Fruit fly (Drosophila melanogaster) whole organism, embryonic: ENCODE data around the gene CG15414.

Source experiments
- Aef1 ChIP-seq: fragments of 200-800 bp; sonication (Bioruptor generic); IDR thresholded peaks from 3 replicates; pipeline ENCODE4 v1.3.6; 2022; ENCODE audit warnings: missing biosample characterization, missing genetic modification characterization
- CG1024 ChIP-seq: fragments of 200-800 bp; sonication (Bioruptor generic); IDR thresholded peaks from 2 replicates; pipeline ENCODE4 v1.3.6; 2022; ENCODE audit warnings: missing biosample characterization, missing genetic modification characterization
- CG10274 ChIP-seq: fragments of 200-800 bp; sonication (Bioruptor generic); optimal IDR thresholded peaks from 3 replicates; lab custom pipeline; 2017; ENCODE audit warnings: missing biosample characterization, mild to moderate bottlenecking, missing genetic modification characterization
- CG12659 ChIP-seq: fragments of 200-800 bp; sonication (Bioruptor generic); optimal IDR thresholded peaks from 3 replicates; lab custom pipeline; 2017; ENCODE audit warnings: mild to moderate bottlenecking, missing biosample characterization, missing genetic modification reagents, missing genetic modification characterization
- CG12744 ChIP-seq: fragments of 200-800 bp; sonication (Bioruptor generic); optimal IDR thresholded peaks from 2 replicates; lab custom pipeline; 2016; ENCODE audit warnings: missing biosample characterization, missing genetic modification characterization
- CG14014 ChIP-seq: fragments of 200-800 bp; sonication (Bioruptor generic); IDR thresholded peaks from 2 replicates; pipeline ENCODE4 v1.3.6; 2022; ENCODE audit warnings: missing biosample characterization, missing genetic modification characterization
- CG14050 ChIP-seq: fragments of 200-800 bp; sonication (Bioruptor generic); IDR thresholded peaks from 3 replicates; pipeline ENCODE4 v1.3.6; 2022; ENCODE audit warnings: missing biosample characterization, missing genetic modification characterization
- CG17361 ChIP-seq: fragments of 200-800 bp; sonication (Bioruptor generic); IDR thresholded peaks from 3 replicates; pipeline ENCODE4 v1.3.6; 2022; ENCODE audit warnings: missing biosample characterization, missing genetic modification characterization
- CG17568 ChIP-seq: fragments of 200-800 bp; sonication (Bioruptor generic); optimal IDR thresholded peaks from 2 replicates; lab custom pipeline; 2018; ENCODE audit warnings: missing biosample characterization, mild to moderate bottlenecking, missing genetic modification characterization, moderate library complexity
- CG17829 ChIP-seq: fragments of 200-800 bp; optimal IDR thresholded peaks from 2 replicates; lab custom pipeline; 2019; ENCODE audit warnings: missing biosample characterization, mild to moderate bottlenecking, missing genetic modification characterization, moderate library complexity
- CG18011 ChIP-seq: fragments of 200-800 bp; sonication (Bioruptor generic); optimal IDR thresholded peaks from 2 replicates; lab custom pipeline; 2017; ENCODE audit warnings: missing biosample characterization, missing genetic modification characterization, mild to moderate bottlenecking, moderate library complexity, missing genotype
- CG18619 ChIP-seq: fragments of 200-800 bp; sonication (Bioruptor generic); optimal IDR thresholded peaks from 3 replicates; lab custom pipeline; 2017; ENCODE audit warnings: missing biosample characterization, mild to moderate bottlenecking, missing genetic modification characterization
- CG33213 ChIP-seq: fragments of 200-800 bp; sonication (Bioruptor generic); optimal IDR thresholded peaks from 3 replicates; lab custom pipeline; 2016; ENCODE audit warnings: missing biosample characterization, missing genetic modification characterization
- CG3838 ChIP-seq: fragments of 200-800 bp; sonication (Bioruptor generic); optimal IDR thresholded peaks from 3 replicates; lab custom pipeline; 2016; ENCODE audit warnings: missing biosample characterization, missing genetic modification characterization
- CG7556 ChIP-seq: fragments of 200-800 bp; sonication (Bioruptor generic); optimal IDR thresholded peaks from 2 replicates; lab custom pipeline; 2017; ENCODE audit warnings: missing biosample characterization, mild to moderate bottlenecking, missing genetic modification characterization
- CG8765 ChIP-seq: fragments of 200-800 bp; sonication (Bioruptor generic); IDR thresholded peaks from 2 replicates; pipeline ENCODE4 v1.3.6; 2022; ENCODE audit warnings: missing biosample characterization, missing genetic modification characterization
- CG8924 ChIP-seq: fragments of 200-800 bp; optimal IDR thresholded peaks from 3 replicates; lab custom pipeline; 2019; ENCODE audit warnings: missing biosample characterization, mild to moderate bottlenecking, missing genetic modification characterization, moderate library complexity
- CG9876 ChIP-seq: fragments of 200-800 bp; sonication (Bioruptor generic); optimal IDR thresholded peaks from 2 replicates; lab custom pipeline; 2016; ENCODE audit warnings: missing biosample characterization, missing genetic modification characterization
- CG9932 ChIP-seq: fragments of 200-800 bp; sonication (Bioruptor generic); IDR thresholded peaks from 2 replicates; pipeline ENCODE4 v1.3.6; 2022; ENCODE audit warnings: missing biosample characterization, missing genetic modification characterization
- CHES-1-like ChIP-seq: fragments of 200-800 bp; sonication (Bioruptor generic); optimal IDR thresholded peaks from 2 replicates; lab custom pipeline; 2016; ENCODE audit warnings: missing biosample characterization, missing genetic modification characterization
- Dad ChIP-seq: fragments of 200-800 bp; sonication (Bioruptor generic); optimal IDR thresholded peaks from 3 replicates; lab custom pipeline; 2016; ENCODE audit warnings: missing biosample characterization, missing genetic modification characterization
- Dll ChIP-seq: fragments of 200-800 bp; sonication (Bioruptor generic); IDR thresholded peaks from 4 replicates; pipeline ENCODE4 v1.3.6; 2022; ENCODE audit warnings: missing biosample characterization, missing genetic modification characterization; ENCODE audit not compliant: partially characterized antibody
- Fer1 ChIP-seq: fragments of 200-800 bp; sonication (Bioruptor generic); optimal IDR thresholded peaks from 2 replicates; lab custom pipeline; 2017; ENCODE audit warnings: missing biosample characterization, mild to moderate bottlenecking, missing genetic modification characterization
- GATAe ChIP-seq: fragments of 200-800 bp; sonication (Bioruptor generic); conservative IDR thresholded peaks from 2 replicates; pipeline ENCODE4 v1.3.6; 2022; ENCODE audit warnings: missing biosample characterization, missing genetic modification characterization
- H2.0 ChIP-seq: fragments of 200-800 bp; sonication (Bioruptor generic); IDR thresholded peaks from 2 replicates; pipeline ENCODE4 v1.3.6; 2022; ENCODE audit warnings: missing biosample characterization, missing genetic modification characterization
- Hr51 ChIP-seq, 2 experiments: fragments of 200-800 bp; sonication (Bioruptor generic); optimal IDR thresholded peaks; 2 replicates in 1 of 2; 3 replicates in 1 of 2; lab custom pipeline; 2016 to 2018; ENCODE audit warnings: missing biosample characterization in 2 of 2, missing genetic modification characterization in 2 of 2, mild to moderate bottlenecking in 1 of 2, moderate library complexity in 1 of 2
- Kr ChIP-seq: fragments of 200-800 bp; sonication (Bioruptor generic); optimal IDR thresholded peaks from 2 replicates; lab custom pipeline; 2017; ENCODE audit warnings: missing biosample characterization, mild to moderate bottlenecking, missing genetic modification characterization
- Mad ChIP-seq: fragments of 200-800 bp; sonication (Bioruptor generic); optimal IDR thresholded peaks from 2 replicates; lab custom pipeline; 2016; ENCODE audit warnings: missing biosample characterization, missing genetic modification characterization
- Med ChIP-seq: fragments of 200-800 bp; sonication (Bioruptor generic); peaks from one replicate; lab custom pipeline; 2016; ENCODE audit warnings: missing biosample characterization, missing genetic modification characterization, mild to moderate bottlenecking, inconsistent platforms, moderate library complexity
- Optix ChIP-seq: fragments of 200-800 bp; sonication (Bioruptor generic); IDR thresholded peaks from 3 replicates; pipeline ENCODE4 v1.3.6; 2022; ENCODE audit warnings: missing biosample characterization, missing genetic modification characterization
- Sox102F ChIP-seq: fragments of 200-800 bp; sonication (Bioruptor generic); optimal IDR thresholded peaks from 2 replicates; lab custom pipeline; 2018; ENCODE audit warnings: missing biosample characterization, mild to moderate bottlenecking, missing genetic modification characterization, moderate library complexity
- Stat92E ChIP-seq, 3 experiments: fragments of >200 bp in 2 of 3; fragments of 200-800 bp in 1 of 3; sonication (Bioruptor generic) in 1 of 3; optimal IDR thresholded peaks; 2 replicates each; lab custom pipeline; 2017 to 2019; ENCODE audit warnings: missing biosample characterization in 3 of 3, missing genetic modification characterization in 3 of 3, mild to moderate bottlenecking in 1 of 3, moderate library complexity in 1 of 3
- Xrp1 ChIP-seq: fragments of 200-800 bp; sonication (Bioruptor generic); IDR thresholded peaks from 2 replicates; pipeline ENCODE4 v1.3.6; 2022; ENCODE audit warnings: missing biosample characterization, missing genetic modification characterization
- al ChIP-seq: fragments of 200-800 bp; sonication (Bioruptor generic); IDR thresholded peaks from 2 replicates; pipeline ENCODE4 v1.3.6; 2022; ENCODE audit warnings: missing biosample characterization, missing genetic modification characterization
- amos ChIP-seq: fragments of 200-800 bp; sonication (Bioruptor generic); IDR thresholded peaks from 2 replicates; pipeline ENCODE4 v1.3.6; 2022; ENCODE audit warnings: missing biosample characterization, missing genetic modification characterization; ENCODE audit not compliant: partially characterized antibody
- ase ChIP-seq: fragments of 200-800 bp; sonication (Bioruptor generic); IDR thresholded peaks from 3 replicates; pipeline ENCODE4 v1.3.6; 2022; ENCODE audit warnings: missing biosample characterization, missing genetic modification characterization
- bcd ChIP-seq: fragments of 200-800 bp; sonication (Bioruptor generic); optimal IDR thresholded peaks from 2 replicates; lab custom pipeline; 2017; ENCODE audit warnings: missing biosample characterization, mild to moderate bottlenecking, missing genetic modification characterization
- btn ChIP-seq: fragments of 200-800 bp; sonication (Bioruptor generic); optimal IDR thresholded peaks from 2 replicates; lab custom pipeline; 2016; ENCODE audit warnings: missing biosample characterization, missing genetic modification characterization
- dpn ChIP-seq, 2 experiments: fragments of 200-800 bp; sonication (Bioruptor generic); optimal IDR thresholded peaks; 3 replicates each; lab custom pipeline; 2016; ENCODE audit warnings: missing biosample characterization in 2 of 2, missing genetic modification characterization in 2 of 2
- fd3F ChIP-seq: fragments of 200-800 bp; sonication (Bioruptor generic); optimal IDR thresholded peaks from 2 replicates; lab custom pipeline; 2018; ENCODE audit warnings: missing biosample characterization, mild to moderate bottlenecking, missing genetic modification characterization, moderate library complexity
- fru ChIP-seq: fragments of >200 bp; optimal IDR thresholded peaks from 2 replicates; lab custom pipeline; 2017
- gsb-n ChIP-seq: fragments of 200-800 bp; sonication (Bioruptor generic); optimal IDR thresholded peaks from 3 replicates; lab custom pipeline; 2018; ENCODE audit warnings: missing biosample characterization, mild to moderate bottlenecking, missing genetic modification characterization
- ind ChIP-seq: fragments of 200-800 bp; sonication (Bioruptor generic); optimal IDR thresholded peaks from 3 replicates; lab custom pipeline; 2016; ENCODE audit warnings: missing biosample characterization, missing genetic modification characterization
- mld ChIP-seq: fragments of 200-800 bp; sonication (Bioruptor generic); IDR thresholded peaks from 3 replicates; pipeline ENCODE4 v1.3.6; 2022; ENCODE audit warnings: missing biosample characterization, missing genetic modification characterization; ENCODE audit not compliant: partially characterized antibody
- phol ChIP-seq: fragments of 200-800 bp; sonication (Bioruptor generic); optimal IDR thresholded peaks from 3 replicates; lab custom pipeline; 2018; ENCODE audit warnings: missing biosample characterization, mild to moderate bottlenecking, missing genetic modification characterization, moderate library complexity
- sob ChIP-seq: fragments of 200-800 bp; sonication (Bioruptor generic); IDR thresholded peaks from 2 replicates; pipeline ENCODE4 v1.3.6; 2022; ENCODE audit warnings: missing biosample characterization, missing genetic modification characterization
- ssp ChIP-seq: fragments of 200-800 bp; sonication (Bioruptor generic); IDR thresholded peaks from 2 replicates; pipeline ENCODE4 v1.3.6; 2022; ENCODE audit warnings: missing biosample characterization, missing genetic modification characterization
- sug ChIP-seq: fragments of 200-800 bp; optimal IDR thresholded peaks from 2 replicates; lab custom pipeline; 2019; ENCODE audit warnings: missing biosample characterization, mild to moderate bottlenecking, missing genetic modification characterization, moderate library complexity
- tll ChIP-seq, 2 experiments: fragments of 200-800 bp in 1 of 2; fragments of >200 bp in 1 of 2; sonication (Bioruptor generic) in 1 of 2; optimal IDR thresholded peaks; 2 replicates each; lab custom pipeline; 2017 to 2019; ENCODE audit warnings: missing biosample characterization in 2 of 2, missing genetic modification characterization in 2 of 2, mild to moderate bottlenecking in 1 of 2, moderate library complexity in 1 of 2
- yki ChIP-seq: fragments of >200 bp; optimal IDR thresholded peaks from 3 replicates; lab custom pipeline; 2018
- zfh2 ChIP-seq: fragments of 200-800 bp; sonication (Bioruptor generic); optimal IDR thresholded peaks from 2 replicates; lab custom pipeline; 2016; ENCODE audit warnings: missing biosample characterization, missing genetic modification characterization

The CG15414 gene

DNA sequence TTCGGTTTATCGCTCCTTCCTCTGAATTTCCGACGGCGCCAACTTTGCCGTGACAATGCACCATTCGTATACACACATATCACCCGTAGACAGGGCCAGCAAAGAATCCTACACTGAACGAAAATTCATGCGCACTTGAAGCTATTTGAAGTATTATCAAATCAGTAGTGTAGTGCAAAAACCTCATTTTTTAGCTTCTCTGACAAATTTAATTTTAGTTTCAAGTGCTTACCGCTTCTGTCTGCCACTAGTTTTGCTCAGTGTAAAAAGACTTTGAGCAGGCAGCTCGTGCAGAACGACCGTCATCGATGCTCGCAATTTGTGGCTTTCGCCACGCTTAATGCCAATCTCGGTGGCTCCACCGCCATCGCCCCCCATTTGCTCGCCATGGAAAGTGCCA, 46.1 kb downstream of the CG15414 start (continued):
- no peak for TF ChIP-seq yki (lab: Kevin White, UChicago)
- 0 out of 2 replicates have a peak, but pooled peaks have one; percentile 21 for TF ChIP-seq al (GFP tag; lab: Robert Waterston, UW)
- TF ChIP-seq Fer1 (GFP tag; lab: Kevin White, UChicago), result peak; percentile 34
- no peak for TF ChIP-seq CG10274 (GFP tag; lab: Kevin White, UChicago)
- TF ChIP-seq CG33213 (GFP tag; lab: Kevin White, UChicago), result peak; percentile 15
- TF ChIP-seq H2.0 (GFP tag; lab: Robert Waterston, UW), result peak; percentile 40; the same call in 1 of the 2 replicates
- TF ChIP-seq CG18011 (GFP tag; lab: Kevin White, UChicago), result no peak
- no peak for TF ChIP-seq zfh2 (GFP tag; lab: Kevin White, UChicago)
- TF ChIP-seq CG14050, result no peak; the same call in 2 of the 3 replicates
- no peak for TF ChIP-seq bcd (GFP tag; lab: Kevin White, UChicago)
- TF ChIP-seq CG17361 (GFP tag; lab: Robert Waterston, UW), result no peak
- TF ChIP-seq dpn (GFP tag; optimal IDR thresholded peaks at IDR 0.05; lab: Kevin White, UChicago), result peak; percentile 24 to 56
- no peak for TF ChIP-seq fd3F (GFP tag; lab: Kevin White, UChicago)
- TF ChIP-seq gsb-n (tag; lab: Kevin White, UChicago), result no peak
- 0 out of 3 replicates have a peak, but pooled peaks have one; percentile 18 for TF ChIP-seq ase (GFP tag; lab: Robert Waterston, UW)
- TF ChIP-seq CG8924, result no peak
- TF ChIP-seq mld (GFP tag; lab: Robert Waterston, UW), result no peak
- TF ChIP-seq Optix (GFP tag; lab: Robert Waterston, UW), result peak; percentile 60; the same call in 1 of the 3 replicates
- peak in 1 of 2 experiments; percentile 6 for TF ChIP-seq Hr51 (GFP tag; optimal IDR thresholded peaks at IDR 0.05; lab: Kevin White, UChicago)
- TF ChIP-seq CG9876 (GFP tag; lab: Kevin White, UChicago), result no peak
- TF ChIP-seq sob (GFP tag; lab: Robert Waterston, UW), result peak; percentile 66
- no peak for TF ChIP-seq fru (lab: Kevin White, UChicago)
- TF ChIP-seq CG17568 (GFP tag; lab: Kevin White, UChicago), result no peak
- TF ChIP-seq CG17829 (tag; lab: Kevin White, UChicago), result no peak
- TF ChIP-seq Dll, result no peak
- TF ChIP-seq Med (GFP tag; lab: Kevin White, UChicago), result peak; percentile 88
- TF ChIP-seq CG7556 (GFP tag; lab: Kevin White, UChicago), result no peak
- peak; percentile 38; the same call in 1 of the 3 replicates for TF ChIP-seq Aef1 (GFP tag; lab: Robert Waterston, UW)
- TF ChIP-seq phol (tag; lab: Kevin White, UChicago), result peak; percentile 48
- no peak for TF ChIP-seq amos
- TF ChIP-seq btn (GFP tag; lab: Kevin White, UChicago), result no peak
- TF ChIP-seq Stat92E (GFP tag; optimal IDR thresholded peaks at IDR 0.05; lab: Kevin White, UChicago), result no peak
- no peak; the same call in 1 of the 2 replicates for TF ChIP-seq CG9932 (GFP tag; lab: Robert Waterston, UW)
- no peak for TF ChIP-seq Kr (GFP tag; lab: Kevin White, UChicago)
- TF ChIP-seq ssp (GFP tag; lab: Robert Waterston, UW), result 0 out of 2 replicates have a peak, but pooled peaks have one; percentile 28
- TF ChIP-seq CG1024 (GFP tag; lab: Robert Waterston, UW), result 0 out of 2 replicates have a peak, but pooled peaks have one; percentile 36
- TF ChIP-seq tll (GFP tag; optimal IDR thresholded peaks at IDR 0.05; lab: Kevin White, UChicago), result no peak
- TF ChIP-seq sug, result no peak
- TF ChIP-seq CG14014 (GFP tag; lab: Robert Waterston, UW), result no peak
- TF ChIP-seq CG12744 (GFP tag; lab: Kevin White, UChicago), result no peak
- TF ChIP-seq CG3838, result no peak
- TF ChIP-seq CG8765 (GFP tag; lab: Robert Waterston, UW), result no peak
- no peak for TF ChIP-seq CG18619
- peak; percentile 51 for TF ChIP-seq Mad
- no peak for TF ChIP-seq ind (GFP tag; lab: Kevin White, UChicago)
- no peak for TF ChIP-seq Sox102F (GFP tag; lab: Kevin White, UChicago)
- no peak for TF ChIP-seq CHES-1-like (GFP tag; lab: Kevin White, UChicago)
- TF ChIP-seq Dad (GFP tag; lab: Kevin White, UChicago), result no peak
- peak; percentile 53; the same call in 1 of the 2 replicates for TF ChIP-seq Xrp1
- no peak for TF ChIP-seq GATAe (GFP tag; lab: Robert Waterston, UW)
- peak; percentile 15 for TF ChIP-seq CG12659 (GFP tag; lab: Kevin White, UChicago)
